Worm (Caenorhabditis elegans) whole organism, early embryonic: ENCODE results near the gene phy-2.

ENCODE experiments used
- B0310.2 ChIP-seq: sonication (generic microtip); optimal IDR thresholded peaks from 2 replicates; lab custom pipeline; 2016; ENCODE audit warnings: mild to moderate bottlenecking, missing genetic modification characterization, missing compliant biosample characterization
- F13C5.2 ChIP-seq: sonication (generic microtip); optimal IDR thresholded peaks from 2 replicates; lab custom pipeline; 2017; ENCODE audit warnings: mild to moderate bottlenecking, missing genetic modification characterization, inconsistent platforms, missing compliant biosample characterization
- aly-1 ChIP-seq: sonication (generic microtip); optimal IDR thresholded peaks from 2 replicates; lab custom pipeline; 2016; ENCODE audit warnings: missing genetic modification characterization, missing compliant biosample characterization
- ama-1 ChIP-seq: fragments of 150-350 bp; optimal IDR thresholded peaks from 2 replicates; lab custom pipeline; 2014
- ceh-13 ChIP-seq: fragments of 200-800 bp; sonication (Bioruptor generic); optimal IDR thresholded peaks from 2 replicates; lab custom pipeline; 2018; ENCODE audit warnings: mild to moderate bottlenecking, missing genetic modification characterization, missing compliant biosample characterization
- ceh-36 ChIP-seq: sonication (generic microtip); optimal IDR thresholded peaks from 2 replicates; lab custom pipeline; 2016; ENCODE audit warnings: missing genetic modification characterization, inconsistent platforms, missing compliant biosample characterization
- ets-7 ChIP-seq: sonication (generic microtip); optimal IDR thresholded peaks from 2 replicates; lab custom pipeline; 2016; ENCODE audit warnings: missing genotype, missing genetic modification characterization, missing compliant biosample characterization
- flt-1 ChIP-seq: fragments of 200-800 bp; sonication (Bioruptor generic); IDR thresholded peaks from 2 replicates; pipeline ENCODE4 v1.3.6; 2022; ENCODE audit warnings: missing genetic modification characterization, missing compliant biosample characterization
- hmbx-1 ChIP-seq: sonication (generic microtip); optimal IDR thresholded peaks from 2 replicates; lab custom pipeline; 2016; ENCODE audit warnings: mild to moderate bottlenecking, missing genetic modification characterization, missing compliant biosample characterization
- hmg-4 ChIP-seq: fragments of 200-800 bp; sonication (Bioruptor generic); optimal IDR thresholded peaks from 2 replicates; lab custom pipeline; 2018; ENCODE audit warnings: mild to moderate bottlenecking, missing genetic modification characterization, missing compliant biosample characterization
- hnd-1 ChIP-seq: sonication (generic microtip); optimal IDR thresholded peaks from 2 replicates; lab custom pipeline; 2016; ENCODE audit warnings: missing genetic modification characterization, missing compliant biosample characterization
- pes-1 ChIP-seq: fragments of 200-800 bp; sonication (Bioruptor generic); IDR thresholded peaks from 2 replicates; pipeline ENCODE4 v1.3.6; 2022; ENCODE audit warnings: missing genetic modification reagents, missing genetic modification characterization, missing compliant biosample characterization
- scrt-1 ChIP-seq: fragments of 200-800 bp; sonication (Bioruptor generic); IDR thresholded peaks from 2 replicates; pipeline ENCODE4 v1.3.6; 2022; ENCODE audit warnings: missing genetic modification characterization, missing compliant biosample characterization
- sea-1 ChIP-seq: fragments of 200-800 bp; sonication (Bioruptor generic); conservative IDR thresholded peaks from 2 replicates; pipeline ENCODE4 v1.3.6; 2022; ENCODE audit warnings: missing genetic modification characterization, missing compliant biosample characterization
- tbx-11 ChIP-seq: fragments of 200-800 bp; sonication (Bioruptor generic); IDR thresholded peaks from 2 replicates; pipeline ENCODE4 v1.3.6; 2022; ENCODE audit warnings: missing genetic modification characterization, missing compliant biosample characterization
- tbx-37 ChIP-seq: fragments of 200-800 bp; sonication (Bioruptor generic); conservative IDR thresholded peaks from 2 replicates; pipeline ENCODE4 v1.3.6; 2022; ENCODE audit warnings: missing genetic modification reagents, missing genetic modification characterization, missing compliant biosample characterization
- tra-4 ChIP-seq: sonication (generic microtip); optimal IDR thresholded peaks from 2 replicates; lab custom pipeline; 2017; ENCODE audit warnings: missing genetic modification characterization, missing compliant biosample characterization

phy-2 gene

ce11 chrIV:12208984-12209676 is 6.7 kb downstream of the phy-2 start, which contains the start of the genes marb-1 and F35G2.3:
Gene marb-1, minus strand, starts transcription at chrIV:12209010.
Gene F35G2.3, plus strand, starts transcription at chrIV:12209626.
- TF ChIP-seq hnd-1 (tag; lab: Kevin White, UChicago), result no peak
- no peak for TF ChIP-seq tbx-37
- no peak for TF ChIP-seq hmbx-1 (tag; lab: Kevin White, UChicago)
- TF ChIP-seq sea-1 (GFP tag; lab: Robert Waterston, UW), result no peak
- TF ChIP-seq F13C5.2 (tag; lab: Kevin White, UChicago), result no peak
- no peak for TF ChIP-seq tbx-11
- no peak for TF ChIP-seq ets-7 (tag; lab: Kevin White, UChicago)
- TF ChIP-seq flt-1, result no peak
- no peak for TF ChIP-seq ama-1 (lab: Kevin White, UChicago)
- TF ChIP-seq pes-1 (GFP tag; lab: Robert Waterston, UW), result no peak
- TF ChIP-seq B0310.2 (tag; lab: Kevin White, UChicago), result no peak
- no peak for TF ChIP-seq tra-4 (tag; lab: Kevin White, UChicago)

ce11 chrIV:12207873-12208272 is 7.9 kb downstream of the phy-2 start:
- no peak for TF ChIP-seq B0310.2 (tag; lab: Kevin White, UChicago)

ce11 chrIV:12207454-12207853 is 8.3 kb downstream of the phy-2 start:
- no peak for TF ChIP-seq B0310.2 (tag; lab: Kevin White, UChicago)

- TF ChIP-seq pes-1 (GFP tag; lab: Robert Waterston, UW), result no peak
- no peak for TF ChIP-seq tbx-37
- no peak for TF ChIP-seq ets-7 (tag; lab: Kevin White, UChicago)
- no peak for TF ChIP-seq B0310.2 (tag; lab: Kevin White, UChicago)
- no peak for TF ChIP-seq aly-1 (tag; lab: Kevin White, UChicago)
- TF ChIP-seq ceh-36 (tag; lab: Kevin White, UChicago), result no peak
- no peak for TF ChIP-seq ceh-13 (GFP tag; lab: Kevin White, UChicago)
- no peak for TF ChIP-seq tra-4 (tag; lab: Kevin White, UChicago)
- no peak for TF ChIP-seq ama-1 (lab: Kevin White, UChicago)
- TF ChIP-seq hmg-4 (GFP tag; lab: Kevin White, UChicago), result no peak
- TF ChIP-seq sea-1 (GFP tag; lab: Robert Waterston, UW), result no peak
- TF ChIP-seq scrt-1 (GFP tag; lab: Robert Waterston, UW), result no peak
- no peak for TF ChIP-seq hnd-1 (tag; lab: Kevin White, UChicago)
- no peak for TF ChIP-seq F13C5.2 (tag; lab: Kevin White, UChicago)
- TF ChIP-seq flt-1, result no peak
- no peak for TF ChIP-seq tbx-11
- TF ChIP-seq hmbx-1 (tag; lab: Kevin White, UChicago), result no peak
Measured at ce11 chrIV:12203968-12204367, 11.8 kb downstream of the phy-2 start.

ce11 chrIV:12202949-12203348 is 12.8 kb downstream of the phy-2 start, which contains the start of gene F35G2.1:
Gene F35G2.1, plus strand, starts transcription at chrIV:12203249.
- no peak for TF ChIP-seq hmbx-1 (tag; lab: Kevin White, UChicago)
- TF ChIP-seq ets-7 (tag; lab: Kevin White, UChicago), result no peak
- TF ChIP-seq scrt-1 (GFP tag; lab: Robert Waterston, UW), result no peak
- no peak for TF ChIP-seq tbx-37
- no peak for TF ChIP-seq hmg-4 (GFP tag; lab: Kevin White, UChicago)
- TF ChIP-seq ama-1 (lab: Kevin White, UChicago), result no peak
- TF ChIP-seq aly-1 (tag; lab: Kevin White, UChicago), result no peak
- TF ChIP-seq hnd-1 (tag; lab: Kevin White, UChicago), result no peak
- no peak for TF ChIP-seq F13C5.2 (tag; lab: Kevin White, UChicago)
- TF ChIP-seq ceh-36 (tag; lab: Kevin White, UChicago), result no peak
- no peak for TF ChIP-seq pes-1 (GFP tag; lab: Robert Waterston, UW)
- no peak for TF ChIP-seq tra-4 (tag; lab: Kevin White, UChicago)
- TF ChIP-seq B0310.2 (tag; lab: Kevin White, UChicago), result no peak

- TF ChIP-seq F13C5.2 (tag; lab: Kevin White, UChicago) (no peak), pes-1 (GFP tag; lab: Robert Waterston, UW) (no peak), aly-1 (tag; lab: Kevin White, UChicago) (no peak), hmg-4 (GFP tag; lab: Kevin White, UChicago) (no peak), ama-1 (lab: Kevin White, UChicago) (no peak), ceh-13 (GFP tag; lab: Kevin White, UChicago) (no peak), ets-7 (tag; lab: Kevin White, UChicago) (no peak), hmbx-1 (tag; lab: Kevin White, UChicago) (no peak), scrt-1 (GFP tag; lab: Robert Waterston, UW) (no peak), sea-1 (GFP tag; lab: Robert Waterston, UW) (no peak), hnd-1 (tag; lab: Kevin White, UChicago) (no peak), flt-1 (no peak), B0310.2 (tag; lab: Kevin White, UChicago) (no peak)
Measured at ce11 chrIV:12202000-12202399, 13.8 kb downstream of the phy-2 start.

ce11 chrIV:12200812-12201211 is 15.0 kb downstream of the phy-2 start:
- no peak for TF ChIP-seq ceh-36 (tag; lab: Kevin White, UChicago)
- no peak for TF ChIP-seq ama-1 (lab: Kevin White, UChicago)
- TF ChIP-seq ets-7 (tag; lab: Kevin White, UChicago), result no peak
- no peak for TF ChIP-seq sea-1 (GFP tag; lab: Robert Waterston, UW)
